Worm (Caenorhabditis elegans) whole organism, late embryonic: ENCODE results near the gene B0280.2.

ENCODE experiments used
- dmd-4 ChIP-seq: sonication (generic microtip); optimal IDR thresholded peaks from 2 replicates; lab custom pipeline; 2016; ENCODE audit warnings: borderline replicate concordance, missing genetic modification characterization, missing compliant biosample characterization
- elt-2 ChIP-seq: sonication (generic microtip); optimal IDR thresholded peaks from 2 replicates; lab custom pipeline; 2016; ENCODE audit warnings: missing genetic modification reagents, missing genetic modification characterization, missing compliant biosample characterization
- hlh-6 ChIP-seq: sonication (generic microtip); optimal IDR thresholded peaks from 2 replicates; lab custom pipeline; 2016; ENCODE audit warnings: missing genotype, missing genetic modification characterization, missing compliant biosample characterization
- nhr-11 ChIP-seq: fragments of 150-350 bp; optimal IDR thresholded peaks from 2 replicates; lab custom pipeline; 2014; ENCODE audit warnings: missing biosample characterization, missing genetic modification characterization
- pag-3 ChIP-seq: sonication (generic microtip); optimal IDR thresholded peaks from 2 replicates; lab custom pipeline; 2016; ENCODE audit warnings: missing compliant biosample characterization, missing genetic modification characterization, borderline replicate concordance
- tbx-2 ChIP-seq: sonication (generic microtip); optimal IDR thresholded peaks from 2 replicates; lab custom pipeline; 2016; ENCODE audit warnings: missing genetic modification characterization, missing compliant biosample characterization
- tbx-7 ChIP-seq: sonication (generic microtip); optimal IDR thresholded peaks from 2 replicates; lab custom pipeline; 2016; ENCODE audit warnings: missing genotype, missing genetic modification characterization, missing compliant biosample characterization
- unc-86 ChIP-seq: sonication (generic microtip); optimal IDR thresholded peaks from 2 replicates; lab custom pipeline; 2016; ENCODE audit warnings: missing genetic modification characterization, missing compliant biosample characterization

- TF ChIP-seq nhr-11 (tag; lab: Kevin White, UChicago) (no peak), unc-86 (tag; lab: Kevin White, UChicago) (no peak), tbx-2 (tag; lab: Kevin White, UChicago) (no peak), dmd-4 (no peak), pag-3 (tag; lab: Kevin White, UChicago) (no peak), hlh-6 (tag; lab: Kevin White, UChicago) (no peak), elt-2 (peak; percentile 23), tbx-7 (no peak)
Observed at ce11 chrIII:7122860-7123259, 1.6 kb upstream of the B0280.2 start, which contains the start of the genes B0280.9 and rpia-1.
